Worm (Caenorhabditis elegans) whole organism, L4 larva: ENCODE measurements around the gene fbxa-36.

Source experiments
- F26F4.8 ChIP-seq: fragments of 200-800 bp; sonication (Bioruptor generic); conservative IDR thresholded peaks from 2 replicates; pipeline ENCODE4 v1.3.6; 2022; ENCODE audit warnings: missing genetic modification characterization, missing compliant biosample characterization
- F37D6.2 ChIP-seq: sonication (generic microtip); optimal IDR thresholded peaks from 2 replicates; lab custom pipeline; 2016; ENCODE audit warnings: mild to moderate bottlenecking, missing genetic modification characterization, missing compliant biosample characterization
- F44E2.7 ChIP-seq: fragments of 200-800 bp; sonication (Bioruptor generic); IDR thresholded peaks from 2 replicates; pipeline ENCODE4 v2.1.2; 2022; ENCODE audit warnings: missing genetic modification characterization, missing compliant biosample characterization
- T26A8.4 ChIP-seq: fragments of 200-800 bp; sonication (Bioruptor generic); IDR thresholded peaks from 2 replicates; pipeline ENCODE4 v1.3.6; 2022; ENCODE audit warnings: missing genetic modification characterization, missing compliant biosample characterization
- Y48G9A.11 ChIP-seq: fragments of 200-800 bp; sonication (Bioruptor generic); IDR thresholded peaks from 2 replicates; pipeline ENCODE4 v1.3.6; 2022; ENCODE audit warnings: missing genetic modification reagents, missing genetic modification characterization, missing compliant biosample characterization
- arid-1 ChIP-seq: fragments of 200-800 bp; sonication (Bioruptor generic); conservative IDR thresholded peaks from 2 replicates; pipeline ENCODE4 v1.3.6; 2022; ENCODE audit warnings: missing genetic modification reagents, missing genetic modification characterization, missing compliant biosample characterization
- ceh-44 ChIP-seq: fragments of 200-800 bp; sonication (Bioruptor generic); IDR thresholded peaks from 2 replicates; pipeline ENCODE4 v1.3.6; 2022; ENCODE audit warnings: missing genetic modification reagents, missing genetic modification characterization, missing compliant biosample characterization
- ces-1 ChIP-seq: fragments of 150-350 bp; sonication (generic microtip); optimal IDR thresholded peaks from 4 replicates; lab custom pipeline; 2014; ENCODE audit warnings: missing biosample characterization, missing genetic modification reagents, missing genetic modification characterization
- daf-12 ChIP-seq: fragments of 150-350 bp; optimal IDR thresholded peaks from 2 replicates; lab custom pipeline; 2014; ENCODE audit warnings: missing biosample characterization, missing genetic modification reagents, missing genetic modification characterization
- daf-16 ChIP-seq, 3 experiments: sonication (generic microtip); optimal IDR thresholded peaks; 2 replicates each; lab custom pipeline; 2016 to 2017; ENCODE audit warnings: missing genetic modification characterization in 3 of 3, missing genetic modification reagents in 3 of 3, mild to moderate bottlenecking in 2 of 3, missing compliant biosample characterization in 2 of 3, missing biosample characterization in 1 of 3, moderate library complexity in 1 of 3
- dve-1 ChIP-seq: sonication (generic microtip); optimal IDR thresholded peaks from 2 replicates; lab custom pipeline; 2017; ENCODE audit warnings: antibody characterized with exemption, mild to moderate bottlenecking, missing genetic modification characterization, missing compliant biosample characterization; ENCODE audit not compliant: insufficient read depth
- egl-27 ChIP-seq: sonication (generic microtip); optimal IDR thresholded peaks from 3 replicates; lab custom pipeline; 2017; ENCODE audit warnings: missing biosample characterization, missing genetic modification reagents, missing genetic modification characterization
- gei-8 ChIP-seq: fragments of 200-800 bp; sonication (Bioruptor generic); optimal IDR thresholded peaks from 2 replicates; lab custom pipeline; 2018; ENCODE audit warnings: mild to moderate bottlenecking, missing genetic modification characterization, missing compliant biosample characterization
- hif-1 ChIP-seq, 2 experiments: sonication (generic microtip); optimal IDR thresholded peaks; 2 replicates each; lab custom pipeline; 2016 to 2017; ENCODE audit warnings: missing compliant biosample characterization in 2 of 2, missing genetic modification characterization in 2 of 2, missing genetic modification reagents in 2 of 2, missing genotype in 2 of 2, mild to moderate bottlenecking in 1 of 2
- hlh-30 ChIP-seq: sonication (generic microtip); optimal IDR thresholded peaks from 2 replicates; lab custom pipeline; 2017; ENCODE audit warnings: antibody characterized with exemption, mild to moderate bottlenecking, missing genetic modification characterization, missing compliant biosample characterization; ENCODE audit not compliant: insufficient read depth
- lin-15B ChIP-seq: fragments of 150-350 bp; sonication (generic microtip); optimal IDR thresholded peaks from 3 replicates; lab custom pipeline; 2014; ENCODE audit warnings: missing biosample characterization, missing genetic modification characterization
- madf-5 ChIP-seq, 2 experiments: fragments of 200-800 bp; sonication (Bioruptor generic); IDR thresholded peaks; 2 replicates each; pipeline ENCODE4 v1.3.6; 2022; ENCODE audit warnings: missing compliant biosample characterization in 2 of 2, missing genetic modification characterization in 2 of 2
- mdt-29 ChIP-seq: fragments of 200-800 bp; sonication (Bioruptor generic); IDR thresholded peaks from 2 replicates; pipeline ENCODE4 v1.3.6; 2022; ENCODE audit warnings: missing genetic modification reagents, missing genetic modification characterization, missing compliant biosample characterization
- mep-1 ChIP-seq: fragments of 150-350 bp; sonication (generic microtip); optimal IDR thresholded peaks from 3 replicates; lab custom pipeline; 2014; ENCODE audit warnings: missing biosample characterization, missing genetic modification characterization
- mxl-2 ChIP-seq: fragments of 200-800 bp; sonication (Bioruptor generic); conservative IDR thresholded peaks from 2 replicates; pipeline ENCODE4 v1.3.6; 2022; ENCODE audit warnings: missing genetic modification reagents, missing genetic modification characterization, missing compliant biosample characterization
- mxl-3 ChIP-seq: fragments of 200-800 bp; sonication (Bioruptor generic); optimal IDR thresholded peaks from 2 replicates; lab custom pipeline; 2018; ENCODE audit warnings: mild to moderate bottlenecking, missing genetic modification characterization, missing compliant biosample characterization
- nhr-10 ChIP-seq: fragments of 150-350 bp; optimal IDR thresholded peaks from 2 replicates; lab custom pipeline; 2014; ENCODE audit warnings: missing biosample characterization, missing genetic modification characterization
- nhr-102 ChIP-seq: sonication (generic microtip); optimal IDR thresholded peaks from 2 replicates; lab custom pipeline; 2016; ENCODE audit warnings: mild to moderate bottlenecking, missing genetic modification characterization, moderate library complexity, missing compliant biosample characterization
- nhr-28 ChIP-seq: fragments of 150-350 bp; optimal IDR thresholded peaks from 2 replicates; lab custom pipeline; 2014; ENCODE audit warnings: missing biosample characterization, missing genetic modification characterization
- nhr-42 ChIP-seq: fragments of 200-800 bp; sonication (Bioruptor generic); IDR thresholded peaks from 2 replicates; pipeline ENCODE4 v1.3.6; 2022; ENCODE audit warnings: missing genetic modification characterization, missing compliant biosample characterization
- nhr-48 ChIP-seq: sonication (generic microtip); optimal IDR thresholded peaks from 2 replicates; lab custom pipeline; 2016; ENCODE audit warnings: mild to moderate bottlenecking, missing genetic modification characterization, missing compliant biosample characterization
- nhr-77 ChIP-seq: fragments of 150-350 bp; optimal IDR thresholded peaks from 2 replicates; lab custom pipeline; 2014; ENCODE audit warnings: missing biosample characterization, missing genetic modification characterization
- php-3 ChIP-seq: fragments of 200-800 bp; sonication (Bioruptor generic); IDR thresholded peaks from 2 replicates; pipeline ENCODE4 v1.3.6; 2022; ENCODE audit warnings: missing genetic modification reagents, missing genetic modification characterization, missing compliant biosample characterization
- pqm-1 ChIP-seq: sonication (generic microtip); optimal IDR thresholded peaks from 2 replicates; lab custom pipeline; 2017; ENCODE audit warnings: missing biosample characterization, missing genetic modification characterization
- saeg-2 ChIP-seq: fragments of 200-800 bp; sonication (Bioruptor generic); IDR thresholded peaks from 2 replicates; pipeline ENCODE4 v1.3.6; 2022; ENCODE audit warnings: missing genetic modification reagents, missing genetic modification characterization, missing compliant biosample characterization
- snpc-1.2 ChIP-seq: fragments of 200-800 bp; sonication (Bioruptor generic); IDR thresholded peaks from 2 replicates; pipeline ENCODE4 v1.3.6; 2022; ENCODE audit warnings: missing genetic modification reagents, missing genetic modification characterization, missing compliant biosample characterization
- snpc-4 ChIP-seq: fragments of 150-350 bp; optimal IDR thresholded peaks from 2 replicates; lab custom pipeline; 2014; ENCODE audit warnings: missing biosample characterization, missing genetic modification characterization
- spr-1 ChIP-seq: sonication (generic microtip); optimal IDR thresholded peaks from 2 replicates; lab custom pipeline; 2016; ENCODE audit warnings: mild to moderate bottlenecking, missing genetic modification characterization, missing compliant biosample characterization
- spr-3 ChIP-seq: fragments of 200-800 bp; sonication (Bioruptor generic); optimal IDR thresholded peaks from 2 replicates; lab custom pipeline; 2018; ENCODE audit warnings: mild to moderate bottlenecking, missing genetic modification characterization, missing compliant biosample characterization
- tag-97 ChIP-seq: fragments of 200-800 bp; sonication (Bioruptor generic); IDR thresholded peaks from 2 replicates; pipeline ENCODE4 v1.3.6; 2022; ENCODE audit warnings: missing genetic modification characterization, missing compliant biosample characterization
- vab-7 ChIP-seq: fragments of 200-800 bp; sonication (Bioruptor generic); IDR thresholded peaks from 2 replicates; pipeline ENCODE4 v1.3.6; 2022; ENCODE audit warnings: missing genetic modification reagents, missing genetic modification characterization, missing compliant biosample characterization
- zag-1 ChIP-seq: fragments of 150-350 bp; optimal IDR thresholded peaks from 2 replicates; lab custom pipeline; 2014; ENCODE audit warnings: missing biosample characterization, missing genetic modification characterization
- ztf-11 ChIP-seq: fragments of 150-350 bp; optimal IDR thresholded peaks from 2 replicates; lab custom pipeline; 2014; ENCODE audit warnings: missing biosample characterization, missing genetic modification characterization

The fbxa-36 gene

DNA sequence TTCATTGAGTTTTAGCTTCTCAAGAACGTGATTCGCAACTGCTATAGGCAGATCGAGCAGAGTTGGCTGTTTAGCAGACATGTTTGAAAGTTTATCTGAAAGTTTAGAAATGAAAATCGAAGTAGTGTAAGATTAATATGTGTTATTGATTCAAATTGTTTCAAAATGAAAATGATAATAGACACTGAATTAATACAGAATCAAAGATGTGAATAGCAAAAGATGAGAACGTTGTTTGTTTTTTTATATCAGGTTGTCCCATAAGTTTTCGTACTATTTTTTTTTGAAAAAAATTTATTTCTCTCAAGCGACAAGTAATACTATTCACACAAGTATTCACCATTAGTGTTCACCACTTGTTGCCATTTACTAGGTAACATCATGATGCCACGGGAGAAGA, at the start of gene fbxa-36:
fbxa-36 (minus strand) TSS at position 101 of the 400 bp plus-strand sequence.
- TF ChIP-seq gei-8 (GFP tag; lab: Kevin White, UChicago) (no peak), nhr-48 (no peak), Y48G9A.11 (no peak), F44E2.7 (GFP tag; lab: Robert Waterston, UW) (no peak), lin-15B (tag; lab: Kevin White, UChicago) (no peak), tag-97 (no peak), F26F4.8 (GFP tag; lab: Robert Waterston, UW) (no peak), spr-3 (GFP tag; lab: Kevin White, UChicago) (no peak), hif-1 (tag; optimal IDR thresholded peaks at IDR 0.05; lab: Kevin White, UChicago) (no peak), egl-27 (tag; lab: Kevin White, UChicago) (no peak), nhr-10 (tag; lab: Kevin White, UChicago) (no peak), nhr-102 (tag; lab: Kevin White, UChicago) (no peak), saeg-2 (no peak), zag-1 (tag; lab: Kevin White, UChicago) (no peak)
- TF ChIP-seq, all 104 proteins: peak for 0

DNA sequence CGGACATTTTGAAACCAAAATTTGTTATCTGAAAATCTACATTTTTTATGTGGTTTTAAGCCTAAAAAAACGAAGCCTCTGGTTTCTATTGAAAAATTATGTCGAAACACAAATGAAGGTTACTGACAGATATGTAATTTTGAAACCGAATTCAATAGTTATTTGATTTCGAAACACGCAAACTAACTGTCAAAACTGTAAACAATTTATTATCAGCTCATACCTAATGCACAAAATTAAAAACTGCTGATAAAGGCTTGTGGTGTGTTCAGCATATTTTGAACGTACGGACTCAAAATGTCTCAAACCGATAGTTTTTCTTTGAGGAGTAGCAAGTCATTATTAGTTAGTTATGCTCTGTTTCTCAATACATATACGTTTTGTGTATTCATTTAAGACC, 49.5 kb upstream of the fbxa-36 start, which contains the start of gene fbxa-26:
fbxa-26 (minus strand) TSS at position 35 of the 400 bp plus-strand sequence.
- peak; percentile 44 for TF ChIP-seq dve-1 (tag; lab: Kevin White, UChicago)
- no peak for TF ChIP-seq nhr-42 (GFP tag; lab: Robert Waterston, UW)
- TF ChIP-seq nhr-28 (tag; lab: Kevin White, UChicago), result peak; percentile 35
- TF ChIP-seq nhr-77 (tag; lab: Kevin White, UChicago), result peak; percentile 23
- no peak for TF ChIP-seq mxl-3 (GFP tag; lab: Kevin White, UChicago)
- TF ChIP-seq pqm-1 (tag; lab: Kevin White, UChicago), result peak; percentile 55
- TF ChIP-seq daf-12 (tag; lab: Kevin White, UChicago), result no peak
- no peak for TF ChIP-seq daf-16 (GFP tag; optimal IDR thresholded peaks at IDR 0.05; lab: Kevin White, UChicago)
- peak; percentile 94 for TF ChIP-seq daf-16 (tag; optimal IDR thresholded peaks at IDR 0.05; lab: Kevin White, UChicago)

DNA sequence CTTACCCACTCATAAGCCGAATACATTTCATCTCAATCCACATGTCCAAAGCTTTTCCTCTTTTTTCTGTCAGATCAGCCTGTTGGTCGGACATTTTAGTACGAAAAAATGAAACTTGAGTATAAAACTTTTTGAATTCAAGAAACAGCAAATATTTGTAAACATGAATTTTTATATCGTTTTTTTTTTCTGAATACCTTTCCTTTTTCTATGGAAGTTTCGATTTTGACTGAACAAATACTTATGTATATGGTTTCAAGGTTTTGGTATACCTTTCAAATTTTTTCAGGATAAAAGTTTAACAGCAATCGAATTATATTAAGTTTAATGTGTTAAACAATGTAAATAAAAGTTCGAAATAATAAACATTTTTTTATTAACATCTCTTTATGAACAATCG, 47.2 kb upstream of the fbxa-36 start, which contains the start of gene fbxa-5:
fbxa-5 (minus strand) TSS at position 101 of the 400 bp plus-strand sequence.
- no peak for TF ChIP-seq madf-5 (GFP tag; IDR thresholded peaks at IDR 0.05; lab: Robert Waterston, UW)
- no peak for TF ChIP-seq ztf-11 (tag; lab: Kevin White, UChicago)
- no peak for TF ChIP-seq nhr-10 (tag; lab: Kevin White, UChicago)
- TF ChIP-seq daf-12 (tag; lab: Kevin White, UChicago), result no peak
- no peak for TF ChIP-seq ceh-44
- TF ChIP-seq T26A8.4 (GFP tag; lab: Robert Waterston, UW), result no peak
- no peak for TF ChIP-seq lin-15B (tag; lab: Kevin White, UChicago)
- TF ChIP-seq vab-7 (GFP tag; lab: Robert Waterston, UW), result no peak
- no peak for TF ChIP-seq ces-1 (GFP tag; lab: Kevin White, UChicago)
- TF ChIP-seq snpc-4, result no peak
- no peak for TF ChIP-seq F37D6.2 (tag; lab: Kevin White, UChicago)
- no peak for TF ChIP-seq arid-1 (GFP tag; lab: Robert Waterston, UW)
- TF ChIP-seq mxl-3 (GFP tag; lab: Kevin White, UChicago), result no peak
- no peak for TF ChIP-seq mdt-29
- TF ChIP-seq mep-1, result no peak
- no peak for TF ChIP-seq hlh-30
- TF ChIP-seq mxl-2 (GFP tag; lab: Robert Waterston, UW), result no peak
- no peak for TF ChIP-seq snpc-1.2 (GFP tag; lab: Robert Waterston, UW)
- TF ChIP-seq spr-1 (tag; lab: Kevin White, UChicago), result no peak
- TF ChIP-seq php-3 (GFP tag; lab: Robert Waterston, UW), result no peak
- TF ChIP-seq, all 104 proteins: peak for 0
